Worm (Caenorhabditis elegans) whole organism, L1 larva: Measurements from ENCODE around the gene exos-2.

ENCODE experiments used
- C04F5.9 ChIP-seq: sonication (generic microtip); optimal IDR thresholded peaks from 2 replicates; lab custom pipeline; 2016; ENCODE audit warnings: missing genetic modification characterization, missing compliant biosample characterization
- F16B12.6 ChIP-seq: fragments of 150-350 bp; optimal IDR thresholded peaks from 2 replicates; lab custom pipeline; 2014; ENCODE audit warnings: missing biosample characterization, missing genetic modification characterization
- alr-1 ChIP-seq: fragments of 200-800 bp; sonication (Bioruptor generic); optimal IDR thresholded peaks from 2 replicates; lab custom pipeline; 2018; ENCODE audit warnings: borderline replicate concordance, mild to moderate bottlenecking, missing genetic modification characterization, missing compliant biosample characterization
- ama-1 ChIP-seq: fragments of 150-350 bp; optimal IDR thresholded peaks from 2 replicates; lab custom pipeline; 2014
- blmp-1 ChIP-seq: fragments of 150-350 bp; optimal IDR thresholded peaks from 2 replicates; lab custom pipeline; 2014; ENCODE audit warnings: missing biosample characterization, missing genetic modification characterization
- ceh-63 ChIP-seq: fragments of 200-800 bp; sonication (Bioruptor generic); optimal IDR thresholded peaks from 2 replicates; lab custom pipeline; 2018; ENCODE audit warnings: mild to moderate bottlenecking, missing genetic modification characterization, missing compliant biosample characterization
- ceh-8 ChIP-seq: fragments of 200-800 bp; sonication (Bioruptor generic); optimal IDR thresholded peaks from 2 replicates; lab custom pipeline; 2018; ENCODE audit warnings: mild to moderate bottlenecking, missing genetic modification characterization, moderate library complexity, missing compliant biosample characterization
- ceh-82 ChIP-seq, 3 experiments: fragments of 150-350 bp in 1 of 3; sonication (generic microtip) in 2 of 3; optimal IDR thresholded peaks; 2 replicates each; lab custom pipeline; 2014 to 2017; ENCODE audit warnings: missing biosample characterization in 3 of 3, missing genetic modification characterization in 3 of 3
- ceh-90 ChIP-seq: sonication (generic microtip); optimal IDR thresholded peaks from 2 replicates; lab custom pipeline; 2016; ENCODE audit warnings: missing genetic modification characterization, missing compliant biosample characterization
- dpl-1 ChIP-seq, 3 experiments: fragments of 150-350 bp in 2 of 3; sonication (generic microtip) in 1 of 3; optimal IDR thresholded peaks; 2 replicates each; lab custom pipeline; 2014 to 2017; ENCODE audit warnings: missing biosample characterization in 3 of 3, missing genetic modification characterization in 3 of 3, missing genetic modification reagents in 3 of 3
- efl-1 ChIP-seq, 4 experiments: fragments of 150-350 bp; optimal IDR thresholded peaks in 3 of 4; peaks in 1 of 4; 1 replicate in 1 of 4; 2 replicates in 3 of 4; lab custom pipeline; 2014; ENCODE audit warnings: missing biosample characterization in 2 of 4, missing genetic modification characterization in 2 of 4, missing genetic modification reagents in 2 of 4
- elt-3 ChIP-seq, 6 experiments: fragments of 150-350 bp in 1 of 6; sonication (generic microtip); optimal IDR thresholded peaks; 2 replicates each; lab custom pipeline; 2017 to 2018; ENCODE audit warnings: missing biosample characterization in 6 of 6, missing genetic modification characterization in 6 of 6, inconsistent platforms in 1 of 6
- ets-5 ChIP-seq: fragments of 200-800 bp; sonication (Bioruptor generic); IDR thresholded peaks from 2 replicates; pipeline ENCODE4 v1.3.6; 2022; ENCODE audit warnings: missing genetic modification characterization, missing compliant biosample characterization
- fkh-10 ChIP-seq: sonication (generic microtip); optimal IDR thresholded peaks from 2 replicates; lab custom pipeline; 2017; ENCODE audit warnings: missing biosample characterization, missing genetic modification reagents, missing genetic modification characterization
- fkh-8 ChIP-seq: sonication (generic microtip); optimal IDR thresholded peaks from 2 replicates; lab custom pipeline; 2016; ENCODE audit warnings: mild to moderate bottlenecking, missing genetic modification characterization, missing compliant biosample characterization
- fos-1 ChIP-seq: fragments of 150-350 bp; optimal IDR thresholded peaks from 2 replicates; lab custom pipeline; 2014; ENCODE audit warnings: missing biosample characterization, missing genetic modification characterization
- hlh-17 ChIP-seq: fragments of 200-800 bp; sonication (Bioruptor generic); optimal IDR thresholded peaks from 2 replicates; lab custom pipeline; 2018; ENCODE audit warnings: missing genetic modification characterization, mild to moderate bottlenecking, missing compliant biosample characterization, moderate library complexity, borderline replicate concordance
- hpl-2 ChIP-seq: fragments of 150-350 bp; optimal IDR thresholded peaks from 2 replicates; lab custom pipeline; 2014; ENCODE audit warnings: missing biosample characterization, missing genetic modification reagents, missing genetic modification characterization
- lin-14 ChIP-seq: fragments of 200-800 bp; sonication (Bioruptor generic); optimal IDR thresholded peaks from 2 replicates; lab custom pipeline; 2018; ENCODE audit warnings: mild to moderate bottlenecking, missing genetic modification characterization, moderate library complexity, missing compliant biosample characterization
- lin-39 ChIP-seq: fragments of 150-350 bp; optimal IDR thresholded peaks from 2 replicates; lab custom pipeline; 2014; ENCODE audit warnings: missing biosample characterization, missing genetic modification reagents, missing genetic modification characterization
- lsy-2 ChIP-seq, 2 experiments: fragments of 150-350 bp; optimal IDR thresholded peaks; 2 replicates each; lab custom pipeline; 2014; ENCODE audit warnings: missing biosample characterization in 2 of 2, missing genetic modification characterization in 2 of 2
- mab-9 ChIP-seq: fragments of 200-800 bp; sonication (Bioruptor generic); IDR thresholded peaks from 2 replicates; pipeline ENCODE4 v1.3.6; 2022; ENCODE audit warnings: missing genetic modification reagents, missing genetic modification characterization, missing compliant biosample characterization
- nhr-11 ChIP-seq: fragments of 150-350 bp; optimal IDR thresholded peaks from 2 replicates; lab custom pipeline; 2014; ENCODE audit warnings: missing biosample characterization, missing genetic modification characterization
- nhr-12 ChIP-seq: sonication (generic microtip); optimal IDR thresholded peaks from 2 replicates; lab custom pipeline; 2017; ENCODE audit warnings: missing biosample characterization, missing genetic modification characterization
- nhr-19 ChIP-seq: fragments of 200-800 bp; sonication (Bioruptor generic); conservative IDR thresholded peaks from 2 replicates; pipeline ENCODE4 v1.3.6; 2022; ENCODE audit warnings: missing genetic modification characterization, missing compliant biosample characterization
- nhr-20 ChIP-seq: sonication (generic microtip); optimal IDR thresholded peaks from 2 replicates; lab custom pipeline; 2016; ENCODE audit warnings: mild to moderate bottlenecking, missing genetic modification characterization, missing compliant biosample characterization
- nhr-28 ChIP-seq: fragments of 150-350 bp; optimal IDR thresholded peaks from 2 replicates; lab custom pipeline; 2014; ENCODE audit warnings: missing biosample characterization, missing genetic modification characterization
- nhr-76 ChIP-seq: sonication (generic microtip); optimal IDR thresholded peaks from 2 replicates; lab custom pipeline; 2017; ENCODE audit warnings: missing biosample characterization, missing genetic modification characterization
- nhr-77 ChIP-seq: fragments of 150-350 bp; optimal IDR thresholded peaks from 2 replicates; lab custom pipeline; 2014; ENCODE audit warnings: missing biosample characterization, missing genetic modification characterization
- nhr-84 ChIP-seq: sonication (generic microtip); optimal IDR thresholded peaks from 2 replicates; lab custom pipeline; 2017; ENCODE audit warnings: missing biosample characterization, missing genetic modification characterization
- pag-3 ChIP-seq: sonication (generic microtip); optimal IDR thresholded peaks from 2 replicates; lab custom pipeline; 2017; ENCODE audit warnings: missing genetic modification characterization, mild to moderate bottlenecking, missing compliant biosample characterization, antibody characterized with exemption, borderline replicate concordance; ENCODE audit not compliant: insufficient read depth
- skn-1 ChIP-seq: fragments of 150-350 bp; optimal IDR thresholded peaks from 2 replicates; lab custom pipeline; 2014; ENCODE audit warnings: missing biosample characterization, missing genetic modification characterization
- sup-37 ChIP-seq: fragments of 200-800 bp; sonication (Bioruptor generic); optimal IDR thresholded peaks from 2 replicates; lab custom pipeline; 2018; ENCODE audit warnings: mild to moderate bottlenecking, missing genetic modification characterization, missing compliant biosample characterization
- swsn-7 ChIP-seq: sonication (generic microtip); optimal IDR thresholded peaks from 2 replicates; lab custom pipeline; 2016; ENCODE audit warnings: missing genetic modification characterization, missing compliant biosample characterization
- tbx-2 ChIP-seq: sonication (generic microtip); optimal IDR thresholded peaks from 2 replicates; lab custom pipeline; 2016; ENCODE audit warnings: missing genetic modification characterization, missing compliant biosample characterization
- unc-130 ChIP-seq: fragments of 150-350 bp; optimal IDR thresholded peaks from 2 replicates; lab custom pipeline; 2017; ENCODE audit warnings: missing biosample characterization, missing genetic modification characterization, inconsistent platforms
- unc-86 ChIP-seq: sonication (generic microtip); optimal IDR thresholded peaks from 2 replicates; lab custom pipeline; 2016; ENCODE audit warnings: missing genetic modification characterization, missing compliant biosample characterization
- unc-98 ChIP-seq: fragments of 200-800 bp; sonication (Bioruptor generic); IDR thresholded peaks from 2 replicates; pipeline ENCODE4 v1.3.6; 2022; ENCODE audit warnings: missing genetic modification characterization, missing compliant biosample characterization
- vab-15 ChIP-seq: sonication (generic microtip); optimal IDR thresholded peaks from 2 replicates; lab custom pipeline; 2017; ENCODE audit warnings: missing genotype, mild to moderate bottlenecking, missing genetic modification characterization, missing compliant biosample characterization
- xbp-1 ChIP-seq: sonication (generic microtip); optimal IDR thresholded peaks from 2 replicates; lab custom pipeline; 2016; ENCODE audit warnings: missing genetic modification characterization, missing compliant biosample characterization
- ztf-4 ChIP-seq: fragments of 150-350 bp; optimal IDR thresholded peaks from 2 replicates; lab custom pipeline; 2014; ENCODE audit warnings: missing biosample characterization, missing genetic modification characterization

The exos-2 gene

DNA sequence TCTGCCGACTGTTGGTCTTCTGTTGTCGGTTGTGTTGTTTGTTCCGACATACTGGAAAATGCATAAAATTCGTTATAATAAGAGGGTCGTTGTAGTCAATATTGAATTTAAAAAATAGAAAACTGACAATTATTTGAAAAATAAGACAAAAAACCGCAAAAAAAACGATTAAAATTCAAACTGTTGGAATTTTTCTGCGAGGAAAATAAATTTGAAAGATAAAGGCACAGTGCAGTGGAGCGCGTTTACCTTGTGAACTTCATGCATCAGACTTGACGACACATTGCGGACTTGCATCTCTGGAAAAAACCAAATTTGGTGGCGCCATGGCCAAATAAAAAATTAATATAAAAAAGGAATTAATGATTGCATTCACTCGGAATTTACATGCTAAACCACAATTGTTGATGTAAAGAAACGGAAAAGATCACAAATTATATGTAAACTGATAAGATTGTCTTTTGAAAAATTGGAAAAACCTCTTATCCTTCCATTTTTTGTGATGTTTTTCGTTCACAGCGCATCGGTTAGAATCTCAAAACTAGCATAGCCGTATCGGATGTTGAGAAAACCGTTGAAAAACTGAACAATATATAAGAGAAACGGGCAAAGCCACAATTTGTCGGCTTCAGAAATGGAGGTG lies 38.7 kb upstream of the exos-2 start, which contains the start of the genes hrpf-2 and bli-6 (continued):
- no peak for TF ChIP-seq hpl-2 (GFP tag; lab: Kevin White, UChicago)
- TF ChIP-seq elt-3 (tag; optimal IDR thresholded peaks at IDR 0.05; lab: Kevin White, UChicago) = peak in 2 of 6 experiments; percentile 66 to 70
- no peak for TF ChIP-seq nhr-28 (tag; lab: Kevin White, UChicago)
- TF ChIP-seq nhr-19 = peak; percentile 72
- no peak for TF ChIP-seq ets-5 (GFP tag; lab: Robert Waterston, UW)
- TF ChIP-seq ama-1 (lab: Kevin White, UChicago) = no peak
- TF ChIP-seq xbp-1 (tag; lab: Kevin White, UChicago) = peak; percentile 74
- TF ChIP-seq alr-1 (tag; lab: Kevin White, UChicago) = no peak
- TF ChIP-seq fkh-8 (tag; lab: Kevin White, UChicago) = peak; percentile 64
- peak; percentile 91 for TF ChIP-seq skn-1 (tag; lab: Kevin White, UChicago)
- no peak for TF ChIP-seq nhr-11 (tag; lab: Kevin White, UChicago)

DNA sequence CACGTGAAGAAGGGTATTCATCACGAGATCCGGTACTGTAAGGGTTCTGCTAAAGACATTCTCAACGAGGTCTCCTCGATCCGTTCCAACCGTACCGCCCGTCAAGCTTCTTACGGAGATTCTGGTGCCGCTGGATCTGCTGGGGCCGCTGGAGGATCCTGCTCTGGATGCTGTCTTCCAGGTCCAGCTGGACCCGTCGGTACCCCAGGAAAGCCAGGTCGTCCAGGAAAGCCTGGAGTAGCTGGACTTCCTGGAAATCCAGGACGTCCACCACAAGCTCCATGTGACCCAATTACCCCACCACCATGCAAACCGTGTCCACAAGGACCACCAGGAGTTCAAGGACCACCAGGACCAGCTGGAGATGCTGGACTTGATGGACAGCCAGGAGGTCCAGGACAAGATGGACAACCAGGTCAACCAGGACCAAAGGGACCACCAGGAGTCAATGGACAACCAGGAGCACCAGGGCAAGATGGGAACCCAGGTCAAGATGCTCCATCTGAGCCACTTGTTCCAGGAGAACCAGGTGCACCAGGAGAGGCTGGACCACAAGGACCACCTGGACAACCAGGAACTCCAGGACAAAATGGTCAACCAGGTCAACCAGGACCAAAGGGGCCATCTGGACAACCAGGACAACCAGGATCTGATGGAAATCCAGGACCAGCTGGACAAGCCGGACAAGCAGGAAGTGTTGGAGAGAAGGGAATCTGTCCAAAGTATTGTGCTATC lies 37.8 kb upstream of the exos-2 start:
- TF ChIP-seq nhr-11 (tag; lab: Kevin White, UChicago) = no peak
- no peak for TF ChIP-seq nhr-76
- no peak for TF ChIP-seq unc-130 (tag; lab: Kevin White, UChicago)
- no peak for TF ChIP-seq nhr-12 (tag; lab: Kevin White, UChicago)
- TF ChIP-seq ztf-4 (tag; lab: Kevin White, UChicago) = no peak
- no peak for TF ChIP-seq blmp-1 (tag; lab: Kevin White, UChicago)
- no peak for TF ChIP-seq C04F5.9 (tag; lab: Kevin White, UChicago)
- no peak for TF ChIP-seq unc-98 (GFP tag; lab: Robert Waterston, UW)
- no peak for TF ChIP-seq sup-37 (GFP tag; lab: Kevin White, UChicago)
- TF ChIP-seq unc-86 (tag; lab: Kevin White, UChicago) = no peak
- TF ChIP-seq pag-3 = no peak
- no peak for TF ChIP-seq F16B12.6 (tag; lab: Kevin White, UChicago)
- TF ChIP-seq ceh-90 (tag; lab: Kevin White, UChicago) = no peak
- no peak for TF ChIP-seq lin-14 (GFP tag; lab: Kevin White, UChicago)
- TF ChIP-seq nhr-20 (tag; lab: Kevin White, UChicago) = no peak
- no peak for TF ChIP-seq nhr-84 (tag; lab: Kevin White, UChicago)

DNA sequence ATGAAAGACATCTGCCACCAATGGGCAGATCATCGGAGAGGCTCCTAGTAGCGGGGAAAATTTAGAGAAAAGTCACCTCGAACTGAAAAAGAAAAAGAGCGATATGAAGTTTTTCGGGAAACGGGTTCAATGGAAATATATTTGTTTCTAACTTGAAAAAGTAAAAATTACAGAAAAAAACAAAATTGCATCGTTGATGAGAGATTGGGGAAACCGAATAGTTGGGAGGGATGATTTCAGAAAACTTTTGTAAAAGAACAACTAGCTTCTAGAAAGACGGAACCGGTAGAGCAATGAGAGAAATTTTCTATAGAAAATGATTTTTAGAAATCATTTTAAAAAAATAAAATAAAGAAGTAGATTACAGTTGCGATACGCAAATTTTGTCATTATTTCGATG lies 36.9 kb upstream of the exos-2 start:
- TF ChIP-seq lin-14 (GFP tag; lab: Kevin White, UChicago) = no peak
- no peak for TF ChIP-seq tbx-2
- no peak for TF ChIP-seq nhr-12 (tag; lab: Kevin White, UChicago)
- no peak for TF ChIP-seq nhr-11 (tag; lab: Kevin White, UChicago)
- TF ChIP-seq lsy-2 (tag; optimal IDR thresholded peaks at IDR 0.05; lab: Kevin White, UChicago) = no peak
- TF ChIP-seq ceh-82 (tag; optimal IDR thresholded peaks at IDR 0.05; lab: Kevin White, UChicago) = no peak
- no peak for TF ChIP-seq hlh-17 (GFP tag; lab: Kevin White, UChicago)
- no peak for TF ChIP-seq dpl-1 (GFP tag; optimal IDR thresholded peaks at IDR 0.05; lab: Kevin White, UChicago)
- no peak for TF ChIP-seq fkh-10 (GFP tag; lab: Kevin White, UChicago)
- no peak for TF ChIP-seq ceh-8 (GFP tag; lab: Kevin White, UChicago)
- no peak for TF ChIP-seq nhr-77 (tag; lab: Kevin White, UChicago)
- no peak for TF ChIP-seq lin-39
- TF ChIP-seq mab-9 (GFP tag; lab: Robert Waterston, UW) = no peak
- no peak for TF ChIP-seq swsn-7 (tag; lab: Kevin White, UChicago)
- no peak for TF ChIP-seq fos-1 (tag; lab: Kevin White, UChicago)
- TF ChIP-seq vab-15 (tag; lab: Kevin White, UChicago) = no peak
- no peak for TF ChIP-seq efl-1 (optimal IDR thresholded peaks at IDR 0.05; lab: Kevin White, UChicago)
- no peak for TF ChIP-seq efl-1 (GFP tag; optimal IDR thresholded peaks at IDR 0.05 in 1 of 2; lab: Kevin White, UChicago)
- TF ChIP-seq xbp-1 (tag; lab: Kevin White, UChicago) = no peak
- TF ChIP-seq ceh-63 (GFP tag; lab: Kevin White, UChicago) = no peak
- TF ChIP-seq, all 84 proteins: peak for 0
